Worm (Caenorhabditis elegans) whole organism, young adult: ENCODE results near the gene ZK354.9.

ENCODE experiments used
- B0019.2 ChIP-seq: fragments of 200-800 bp; sonication (Bioruptor generic); conservative IDR thresholded peaks from 2 replicates; pipeline ENCODE4 v1.3.6; 2022; ENCODE audit warnings: missing genetic modification reagents, missing genetic modification characterization, missing compliant biosample characterization
- K12H6.12 ChIP-seq: fragments of 200-800 bp; sonication (Bioruptor generic); optimal IDR thresholded peaks from 2 replicates; lab custom pipeline; 2018; ENCODE audit warnings: mild to moderate bottlenecking, missing genetic modification characterization, missing compliant biosample characterization
- cebp-1 ChIP-seq, 2 experiments: fragments of 200-800 bp in 1 of 2; sonication (Bioruptor generic) in 1 of 2; sonication (generic microtip) in 1 of 2; IDR thresholded peaks in 1 of 2; optimal IDR thresholded peaks in 1 of 2; 2 replicates each; pipeline versions ENCODE4 v1.3.6 to Lab custom; 2017 to 2022; ENCODE audit warnings: missing compliant biosample characterization in 2 of 2, missing genetic modification characterization in 2 of 2, mild to moderate bottlenecking in 1 of 2, missing genetic modification reagents in 1 of 2, moderate library complexity in 1 of 2
- ceh-58 ChIP-seq: fragments of 200-800 bp; sonication (Bioruptor generic); IDR thresholded peaks from 2 replicates; pipeline ENCODE4 v1.3.6; 2022; ENCODE audit warnings: missing genetic modification characterization, missing compliant biosample characterization
- dox-1 ChIP-seq: fragments of 200-800 bp; sonication (Bioruptor generic); IDR thresholded peaks from 2 replicates; pipeline ENCODE4 v1.3.6; 2022; ENCODE audit warnings: missing genetic modification reagents, missing genetic modification characterization, missing compliant biosample characterization
- hsf-1 ChIP-seq: fragments of 200-800 bp; sonication (Bioruptor generic); IDR thresholded peaks from 2 replicates; pipeline ENCODE4 v1.3.6; 2022; ENCODE audit warnings: missing genetic modification reagents, missing genetic modification characterization, missing compliant biosample characterization
- nfya-1 ChIP-seq: sonication (generic microtip); optimal IDR thresholded peaks from 2 replicates; lab custom pipeline; 2017; ENCODE audit warnings: antibody characterized with exemption, missing compliant biosample characterization, missing genetic modification characterization, borderline replicate concordance; ENCODE audit not compliant: insufficient read depth
- sdz-38 ChIP-seq: sonication (generic microtip); optimal IDR thresholded peaks from 2 replicates; lab custom pipeline; 2016; ENCODE audit warnings: missing genotype, missing genetic modification characterization, missing compliant biosample characterization
- snpc-4 ChIP-seq, 5 experiments: fragments of 150-350 bp in 1 of 5; sonication (generic microtip) in 4 of 5; optimal IDR thresholded peaks; 2 replicates each; lab custom pipeline; 2014 to 2018; ENCODE audit warnings: missing genetic modification characterization in 5 of 5, missing biosample characterization in 3 of 5, antibody characterized with exemption in 2 of 5, mild to moderate bottlenecking in 2 of 5, missing compliant biosample characterization in 2 of 5, missing genotype in 2 of 5, moderate library complexity in 2 of 5, missing genetic modification reagents in 1 of 5
- unc-130 ChIP-seq: sonication (generic microtip); optimal IDR thresholded peaks from 2 replicates; lab custom pipeline; 2016; ENCODE audit warnings: missing genetic modification reagents, missing genetic modification characterization, missing compliant biosample characterization
- ztf-18 ChIP-seq: sonication (generic microtip); optimal IDR thresholded peaks from 2 replicates; lab custom pipeline; 2016; ENCODE audit warnings: missing genotype, mild to moderate bottlenecking, missing genetic modification characterization, missing compliant biosample characterization

- no peak for TF ChIP-seq B0019.2 (GFP tag; lab: Robert Waterston, UW)
- no peak for TF ChIP-seq dox-1
- no peak for TF ChIP-seq K12H6.12
- no peak for TF ChIP-seq nfya-1
- TF ChIP-seq snpc-4 (GFP tag; optimal IDR thresholded peaks at IDR 0.05; lab: Kevin White, UChicago): no peak
- TF ChIP-seq snpc-4 (tag; optimal IDR thresholded peaks at IDR 0.05; lab: Kevin White, UChicago): no peak
- no peak for TF ChIP-seq hsf-1
- TF ChIP-seq cebp-1 (GFP tag; IDR thresholded peaks at IDR 0.05; lab: Robert Waterston, UW): no peak
- no peak for TF ChIP-seq cebp-1 (tag; optimal IDR thresholded peaks at IDR 0.05; lab: Kevin White, UChicago)
- TF ChIP-seq sdz-38: no peak
- TF ChIP-seq ceh-58 (GFP tag; lab: Robert Waterston, UW): no peak
- TF ChIP-seq ztf-18: no peak
- no peak for TF ChIP-seq unc-130 (GFP tag; lab: Kevin White, UChicago)
Observed at ce11 chrIV:5303030-5303429, 4.9 kb downstream of the ZK354.9 start, which contains the start of gene ZK354.7.
